Worm (Caenorhabditis elegans) whole organism, L1 larva: ENCODE data around the gene ssp-36.

ENCODE experiments used
- C16A3.4 ChIP-seq: fragments of 150-350 bp; optimal IDR thresholded peaks from 2 replicates; lab custom pipeline; 2014; ENCODE audit warnings: missing biosample characterization, missing genetic modification characterization
- aha-1 ChIP-seq: fragments of 150-350 bp; optimal IDR thresholded peaks from 2 replicates; lab custom pipeline; 2014; ENCODE audit warnings: missing biosample characterization, missing genetic modification characterization
- alr-1 ChIP-seq: fragments of 200-800 bp; sonication (Bioruptor generic); optimal IDR thresholded peaks from 2 replicates; lab custom pipeline; 2018; ENCODE audit warnings: borderline replicate concordance, mild to moderate bottlenecking, missing genetic modification characterization, missing compliant biosample characterization
- aly-2 ChIP-seq: fragments of 150-350 bp; optimal IDR thresholded peaks from 2 replicates; lab custom pipeline; 2014; ENCODE audit warnings: missing biosample characterization, missing genetic modification characterization
- ama-1 ChIP-seq: fragments of 150-350 bp; optimal IDR thresholded peaks from 2 replicates; lab custom pipeline; 2014
- blmp-1 ChIP-seq: fragments of 150-350 bp; optimal IDR thresholded peaks from 2 replicates; lab custom pipeline; 2014; ENCODE audit warnings: missing biosample characterization, missing genetic modification characterization
- ceh-8 ChIP-seq: fragments of 200-800 bp; sonication (Bioruptor generic); optimal IDR thresholded peaks from 2 replicates; lab custom pipeline; 2018; ENCODE audit warnings: mild to moderate bottlenecking, missing genetic modification characterization, moderate library complexity, missing compliant biosample characterization
- ceh-82 ChIP-seq, 3 experiments: fragments of 150-350 bp in 1 of 3; sonication (generic microtip) in 2 of 3; optimal IDR thresholded peaks; 2 replicates each; lab custom pipeline; 2014 to 2017; ENCODE audit warnings: missing biosample characterization in 3 of 3, missing genetic modification characterization in 3 of 3
- dpl-1 ChIP-seq, 3 experiments: fragments of 150-350 bp in 2 of 3; sonication (generic microtip) in 1 of 3; optimal IDR thresholded peaks; 2 replicates each; lab custom pipeline; 2014 to 2017; ENCODE audit warnings: missing biosample characterization in 3 of 3, missing genetic modification characterization in 3 of 3, missing genetic modification reagents in 3 of 3
- dsc-1 ChIP-seq: sonication (generic microtip); optimal IDR thresholded peaks from 2 replicates; lab custom pipeline; 2016; ENCODE audit warnings: mild to moderate bottlenecking, missing genetic modification characterization, missing compliant biosample characterization
- efl-1 ChIP-seq, 4 experiments: fragments of 150-350 bp; optimal IDR thresholded peaks in 3 of 4; peaks in 1 of 4; 1 replicate in 1 of 4; 2 replicates in 3 of 4; lab custom pipeline; 2014; ENCODE audit warnings: missing biosample characterization in 2 of 4, missing genetic modification characterization in 2 of 4, missing genetic modification reagents in 2 of 4
- efl-3 ChIP-seq: fragments of 200-800 bp; sonication (Bioruptor generic); optimal IDR thresholded peaks from 2 replicates; lab custom pipeline; 2018; ENCODE audit warnings: mild to moderate bottlenecking, missing genetic modification characterization, missing compliant biosample characterization
- elt-2 ChIP-seq: sonication (generic microtip); optimal IDR thresholded peaks from 2 replicates; lab custom pipeline; 2016; ENCODE audit warnings: missing genetic modification characterization, mild to moderate bottlenecking, inconsistent platforms, missing compliant biosample characterization, missing genetic modification reagents
- ets-5 ChIP-seq: fragments of 200-800 bp; sonication (Bioruptor generic); IDR thresholded peaks from 2 replicates; pipeline ENCODE4 v1.3.6; 2022; ENCODE audit warnings: missing genetic modification characterization, missing compliant biosample characterization
- fkh-10 ChIP-seq: sonication (generic microtip); optimal IDR thresholded peaks from 2 replicates; lab custom pipeline; 2017; ENCODE audit warnings: missing biosample characterization, missing genetic modification reagents, missing genetic modification characterization
- fkh-4 ChIP-seq: sonication (generic microtip); optimal IDR thresholded peaks from 2 replicates; lab custom pipeline; 2016; ENCODE audit warnings: missing compliant biosample characterization, missing genetic modification characterization, borderline replicate concordance
- fkh-8 ChIP-seq: sonication (generic microtip); optimal IDR thresholded peaks from 2 replicates; lab custom pipeline; 2016; ENCODE audit warnings: mild to moderate bottlenecking, missing genetic modification characterization, missing compliant biosample characterization
- grh-1 ChIP-seq: fragments of 200-800 bp; sonication (Bioruptor generic); IDR thresholded peaks from 2 replicates; pipeline ENCODE4 v1.3.6; 2022; ENCODE audit warnings: missing genetic modification reagents, missing genetic modification characterization, missing compliant biosample characterization
- hpl-2 ChIP-seq: fragments of 150-350 bp; optimal IDR thresholded peaks from 2 replicates; lab custom pipeline; 2014; ENCODE audit warnings: missing biosample characterization, missing genetic modification reagents, missing genetic modification characterization
- irx-1 ChIP-seq: sonication (generic microtip); optimal IDR thresholded peaks from 2 replicates; lab custom pipeline; 2016; ENCODE audit warnings: missing genetic modification characterization, missing compliant biosample characterization
- lin-13 ChIP-seq: fragments of 150-350 bp; optimal IDR thresholded peaks from 2 replicates; lab custom pipeline; 2014; ENCODE audit warnings: missing biosample characterization, missing genetic modification reagents, missing genetic modification characterization
- lin-14 ChIP-seq: fragments of 200-800 bp; sonication (Bioruptor generic); optimal IDR thresholded peaks from 2 replicates; lab custom pipeline; 2018; ENCODE audit warnings: mild to moderate bottlenecking, missing genetic modification characterization, moderate library complexity, missing compliant biosample characterization
- lin-35 ChIP-seq, 2 experiments: fragments of 150-350 bp; optimal IDR thresholded peaks; 2 replicates each; lab custom pipeline; 2014; ENCODE audit warnings: missing biosample characterization in 2 of 2, missing genetic modification characterization in 2 of 2, missing genetic modification reagents in 2 of 2
- lin-39 ChIP-seq: fragments of 150-350 bp; optimal IDR thresholded peaks from 2 replicates; lab custom pipeline; 2014; ENCODE audit warnings: missing biosample characterization, missing genetic modification reagents, missing genetic modification characterization
- mab-9 ChIP-seq: fragments of 200-800 bp; sonication (Bioruptor generic); IDR thresholded peaks from 2 replicates; pipeline ENCODE4 v1.3.6; 2022; ENCODE audit warnings: missing genetic modification reagents, missing genetic modification characterization, missing compliant biosample characterization
- mef-2 ChIP-seq: fragments of 150-350 bp; optimal IDR thresholded peaks from 2 replicates; lab custom pipeline; 2014; ENCODE audit warnings: missing biosample characterization, missing genetic modification characterization
- mep-1 ChIP-seq: fragments of 150-350 bp; optimal IDR thresholded peaks from 2 replicates; lab custom pipeline; 2014; ENCODE audit warnings: missing biosample characterization, missing genetic modification characterization
- nhr-11 ChIP-seq: fragments of 150-350 bp; optimal IDR thresholded peaks from 2 replicates; lab custom pipeline; 2014; ENCODE audit warnings: missing biosample characterization, missing genetic modification characterization
- nhr-28 ChIP-seq: fragments of 150-350 bp; optimal IDR thresholded peaks from 2 replicates; lab custom pipeline; 2014; ENCODE audit warnings: missing biosample characterization, missing genetic modification characterization
- nhr-77 ChIP-seq: fragments of 150-350 bp; optimal IDR thresholded peaks from 2 replicates; lab custom pipeline; 2014; ENCODE audit warnings: missing biosample characterization, missing genetic modification characterization
- nhr-84 ChIP-seq: sonication (generic microtip); optimal IDR thresholded peaks from 2 replicates; lab custom pipeline; 2017; ENCODE audit warnings: missing biosample characterization, missing genetic modification characterization
- nhr-90 ChIP-seq: sonication (generic microtip); optimal IDR thresholded peaks from 2 replicates; lab custom pipeline; 2016; ENCODE audit warnings: mild to moderate bottlenecking, missing genetic modification characterization, missing compliant biosample characterization; ENCODE audit not compliant: poor library complexity
- rnt-1 ChIP-seq: sonication (generic microtip); optimal IDR thresholded peaks from 2 replicates; lab custom pipeline; 2016; ENCODE audit warnings: mild to moderate bottlenecking, missing genetic modification characterization, moderate library complexity, missing compliant biosample characterization
- snpc-4 ChIP-seq: fragments of 150-350 bp; optimal IDR thresholded peaks from 2 replicates; lab custom pipeline; 2014; ENCODE audit warnings: missing biosample characterization, missing genetic modification characterization
- sox-4 ChIP-seq: sonication (generic microtip); optimal IDR thresholded peaks from 2 replicates; lab custom pipeline; 2016; ENCODE audit warnings: missing genetic modification characterization, missing compliant biosample characterization
- sptf-1 ChIP-seq: fragments of 150-350 bp; optimal IDR thresholded peaks from 2 replicates; lab custom pipeline; 2014; ENCODE audit warnings: missing biosample characterization, missing genetic modification characterization
- sup-37 ChIP-seq: fragments of 200-800 bp; sonication (Bioruptor generic); optimal IDR thresholded peaks from 2 replicates; lab custom pipeline; 2018; ENCODE audit warnings: mild to moderate bottlenecking, missing genetic modification characterization, missing compliant biosample characterization
- swsn-7 ChIP-seq: sonication (generic microtip); optimal IDR thresholded peaks from 2 replicates; lab custom pipeline; 2016; ENCODE audit warnings: missing genetic modification characterization, missing compliant biosample characterization
- tlp-1 ChIP-seq: fragments of 150-350 bp; optimal IDR thresholded peaks from 2 replicates; lab custom pipeline; 2014; ENCODE audit warnings: missing biosample characterization, missing genetic modification characterization
- unc-130 ChIP-seq: fragments of 150-350 bp; optimal IDR thresholded peaks from 2 replicates; lab custom pipeline; 2017; ENCODE audit warnings: missing biosample characterization, missing genetic modification characterization, inconsistent platforms
- unc-30 ChIP-seq: sonication (generic microtip); optimal IDR thresholded peaks from 2 replicates; lab custom pipeline; 2017; ENCODE audit warnings: missing biosample characterization, missing genetic modification characterization
- unc-86 ChIP-seq: sonication (generic microtip); optimal IDR thresholded peaks from 2 replicates; lab custom pipeline; 2016; ENCODE audit warnings: missing genetic modification characterization, missing compliant biosample characterization
- unc-98 ChIP-seq: fragments of 200-800 bp; sonication (Bioruptor generic); IDR thresholded peaks from 2 replicates; pipeline ENCODE4 v1.3.6; 2022; ENCODE audit warnings: missing genetic modification characterization, missing compliant biosample characterization
- zag-1 ChIP-seq: fragments of 150-350 bp; optimal IDR thresholded peaks from 2 replicates; lab custom pipeline; 2014; ENCODE audit warnings: missing biosample characterization, missing genetic modification characterization
- zip-4 ChIP-seq: fragments of 200-800 bp; sonication (Bioruptor generic); optimal IDR thresholded peaks from 2 replicates; lab custom pipeline; 2018; ENCODE audit warnings: mild to moderate bottlenecking, missing genetic modification characterization, moderate library complexity, missing compliant biosample characterization
- ztf-11 ChIP-seq, 2 experiments: sonication (generic microtip); optimal IDR thresholded peaks; 2 replicates each; lab custom pipeline; 2016 to 2017; ENCODE audit warnings: missing genetic modification characterization in 2 of 2, missing biosample characterization in 1 of 2, missing compliant biosample characterization in 1 of 2
- ztf-4 ChIP-seq: fragments of 150-350 bp; optimal IDR thresholded peaks from 2 replicates; lab custom pipeline; 2014; ENCODE audit warnings: missing biosample characterization, missing genetic modification characterization

Gene ssp-36

ce11 chrIV:9756647-9757424 is 9.3 kb downstream of the ssp-36 start (continued):
- TF ChIP-seq unc-98 (GFP tag; lab: Robert Waterston, UW) (no peak), unc-130 (tag; lab: Kevin White, UChicago) (no peak), nhr-28 (tag; lab: Kevin White, UChicago) (no peak), nhr-90 (tag; lab: Kevin White, UChicago) (peak; percentile 60), efl-1 (optimal IDR thresholded peaks at IDR 0.05; lab: Kevin White, UChicago) (peak; percentile 15 to 32), efl-1 (GFP tag; optimal IDR thresholded peaks at IDR 0.05 in 1 of 2; lab: Kevin White, UChicago) (no peak), sup-37 (GFP tag; lab: Kevin White, UChicago) (no peak), mab-9 (no peak), dpl-1 (GFP tag; optimal IDR thresholded peaks at IDR 0.05; lab: Kevin White, UChicago) (peak in 2 of 3 experiments; percentile 2 to 17), fkh-10 (GFP tag; lab: Kevin White, UChicago) (no peak), nhr-11 (tag; lab: Kevin White, UChicago) (no peak), hpl-2 (GFP tag; lab: Kevin White, UChicago) (no peak), lin-13 (GFP tag; lab: Kevin White, UChicago) (no peak), ztf-11 (tag; optimal IDR thresholded peaks at IDR 0.05; lab: Kevin White, UChicago) (no peak), mep-1 (tag; lab: Kevin White, UChicago) (peak; percentile 43), unc-86 (tag; lab: Kevin White, UChicago) (no peak), zip-4 (GFP tag; lab: Kevin White, UChicago) (no peak), rnt-1 (no peak), ama-1 (no peak), aha-1 (no peak), lin-39 (tag; lab: Kevin White, UChicago) (no peak), lin-14 (GFP tag; lab: Kevin White, UChicago) (peak; percentile 70), unc-30 (tag; lab: Kevin White, UChicago) (no peak), grh-1 (GFP tag; lab: Robert Waterston, UW) (no peak), irx-1 (peak; percentile 0), lin-35 (GFP tag; optimal IDR thresholded peaks at IDR 0.05; lab: Kevin White, UChicago) (peak in 1 of 2 experiments; percentile 60), nhr-84 (tag; lab: Kevin White, UChicago) (no peak), ztf-4 (tag; lab: Kevin White, UChicago) (peak; percentile 41), efl-3 (GFP tag; lab: Kevin White, UChicago) (no peak), blmp-1 (tag; lab: Kevin White, UChicago) (peak; percentile 80), nhr-77 (peak; percentile 6), sox-4 (tag; lab: Kevin White, UChicago) (no peak), fkh-4 (no peak), fkh-8 (tag; lab: Kevin White, UChicago) (peak; percentile 61), tlp-1 (tag; lab: Kevin White, UChicago) (no peak), alr-1 (no peak), ceh-82 (tag; optimal IDR thresholded peaks at IDR 0.05; lab: Kevin White, UChicago) (no peak), mef-2 (tag; lab: Kevin White, UChicago) (no peak), C16A3.4 (tag; lab: Kevin White, UChicago) (peak; percentile 25), snpc-4 (peak; percentile 15), swsn-7 (tag; lab: Kevin White, UChicago) (peak; percentile 22), ceh-8 (GFP tag; lab: Kevin White, UChicago) (no peak), aly-2 (tag; lab: Kevin White, UChicago) (no peak), sptf-1 (tag; lab: Kevin White, UChicago) (no peak), elt-2 (tag; lab: Kevin White, UChicago) (peak; percentile 58), ets-5 (no peak), zag-1 (tag; lab: Kevin White, UChicago) (no peak), dsc-1 (peak; percentile 57)
- TF ChIP-seq, all 84 proteins: peak for 27
